Worm (Caenorhabditis elegans) whole organism, early embryonic: Measurements from ENCODE around the gene T28C12.15.
A peak's percentile ranks its signal among the peaks of the same experiment; 100 is the strongest.

Experiments
- B0310.2 ChIP-seq: sonication (generic microtip); optimal IDR thresholded peaks from 2 replicates; lab custom pipeline; 2016; ENCODE audit warnings: mild to moderate bottlenecking, missing genetic modification characterization, missing compliant biosample characterization
- F13C5.2 ChIP-seq: sonication (generic microtip); optimal IDR thresholded peaks from 2 replicates; lab custom pipeline; 2017; ENCODE audit warnings: mild to moderate bottlenecking, missing genetic modification characterization, inconsistent platforms, missing compliant biosample characterization
- aly-1 ChIP-seq: sonication (generic microtip); optimal IDR thresholded peaks from 2 replicates; lab custom pipeline; 2016; ENCODE audit warnings: missing genetic modification characterization, missing compliant biosample characterization
- ama-1 ChIP-seq: fragments of 150-350 bp; optimal IDR thresholded peaks from 2 replicates; lab custom pipeline; 2014
- ceh-13 ChIP-seq: fragments of 200-800 bp; sonication (Bioruptor generic); optimal IDR thresholded peaks from 2 replicates; lab custom pipeline; 2018; ENCODE audit warnings: mild to moderate bottlenecking, missing genetic modification characterization, missing compliant biosample characterization
- ceh-36 ChIP-seq: sonication (generic microtip); optimal IDR thresholded peaks from 2 replicates; lab custom pipeline; 2016; ENCODE audit warnings: missing genetic modification characterization, inconsistent platforms, missing compliant biosample characterization
- ets-7 ChIP-seq: sonication (generic microtip); optimal IDR thresholded peaks from 2 replicates; lab custom pipeline; 2016; ENCODE audit warnings: missing genotype, missing genetic modification characterization, missing compliant biosample characterization
- flt-1 ChIP-seq: fragments of 200-800 bp; sonication (Bioruptor generic); IDR thresholded peaks from 2 replicates; pipeline ENCODE4 v1.3.6; 2022; ENCODE audit warnings: missing genetic modification characterization, missing compliant biosample characterization
- hmbx-1 ChIP-seq: sonication (generic microtip); optimal IDR thresholded peaks from 2 replicates; lab custom pipeline; 2016; ENCODE audit warnings: mild to moderate bottlenecking, missing genetic modification characterization, missing compliant biosample characterization
- hmg-4 ChIP-seq: fragments of 200-800 bp; sonication (Bioruptor generic); optimal IDR thresholded peaks from 2 replicates; lab custom pipeline; 2018; ENCODE audit warnings: mild to moderate bottlenecking, missing genetic modification characterization, missing compliant biosample characterization
- hnd-1 ChIP-seq: sonication (generic microtip); optimal IDR thresholded peaks from 2 replicates; lab custom pipeline; 2016; ENCODE audit warnings: missing genetic modification characterization, missing compliant biosample characterization
- pes-1 ChIP-seq: fragments of 200-800 bp; sonication (Bioruptor generic); IDR thresholded peaks from 2 replicates; pipeline ENCODE4 v1.3.6; 2022; ENCODE audit warnings: missing genetic modification reagents, missing genetic modification characterization, missing compliant biosample characterization
- scrt-1 ChIP-seq: fragments of 200-800 bp; sonication (Bioruptor generic); IDR thresholded peaks from 2 replicates; pipeline ENCODE4 v1.3.6; 2022; ENCODE audit warnings: missing genetic modification characterization, missing compliant biosample characterization
- sea-1 ChIP-seq: fragments of 200-800 bp; sonication (Bioruptor generic); conservative IDR thresholded peaks from 2 replicates; pipeline ENCODE4 v1.3.6; 2022; ENCODE audit warnings: missing genetic modification characterization, missing compliant biosample characterization
- tbx-11 ChIP-seq: fragments of 200-800 bp; sonication (Bioruptor generic); IDR thresholded peaks from 2 replicates; pipeline ENCODE4 v1.3.6; 2022; ENCODE audit warnings: missing genetic modification characterization, missing compliant biosample characterization
- tbx-37 ChIP-seq: fragments of 200-800 bp; sonication (Bioruptor generic); conservative IDR thresholded peaks from 2 replicates; pipeline ENCODE4 v1.3.6; 2022; ENCODE audit warnings: missing genetic modification reagents, missing genetic modification characterization, missing compliant biosample characterization
- tra-4 ChIP-seq: sonication (generic microtip); optimal IDR thresholded peaks from 2 replicates; lab custom pipeline; 2017; ENCODE audit warnings: missing genetic modification characterization, missing compliant biosample characterization

The T28C12.15 gene

DNA sequence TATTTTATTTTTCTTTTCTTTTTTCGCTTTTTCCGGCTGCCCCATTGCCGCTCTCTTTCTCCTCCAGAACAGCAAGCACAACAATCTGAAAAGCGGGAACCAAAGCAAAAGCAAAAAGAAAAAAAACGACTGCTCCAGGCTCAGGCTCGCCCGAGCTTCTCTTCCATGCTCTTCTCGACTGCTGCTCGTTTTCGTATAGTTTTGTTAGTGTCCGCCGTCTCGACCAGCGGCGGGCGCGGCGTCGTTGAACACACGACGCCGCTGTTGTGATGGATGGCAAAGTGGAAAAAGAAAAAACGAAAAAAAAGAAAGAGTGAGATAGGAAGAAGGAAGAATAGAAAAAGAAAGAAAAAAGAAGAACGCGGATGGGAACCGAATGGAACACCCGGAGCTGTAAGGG is 28.5 kb upstream of the T28C12.15 start:
- no peak for TF ChIP-seq tbx-37 (GFP tag; lab: Robert Waterston, UW)
- no peak for TF ChIP-seq ama-1 (lab: Kevin White, UChicago)
- TF ChIP-seq hnd-1 = no peak
- no peak for TF ChIP-seq aly-1 (tag; lab: Kevin White, UChicago)
- no peak for TF ChIP-seq pes-1 (GFP tag; lab: Robert Waterston, UW)
- TF ChIP-seq hmg-4 (GFP tag; lab: Kevin White, UChicago) = no peak
- no peak for TF ChIP-seq hmbx-1
- no peak for TF ChIP-seq F13C5.2
- TF ChIP-seq tbx-11 (GFP tag; lab: Robert Waterston, UW) = no peak
- no peak for TF ChIP-seq ets-7 (tag; lab: Kevin White, UChicago)

DNA sequence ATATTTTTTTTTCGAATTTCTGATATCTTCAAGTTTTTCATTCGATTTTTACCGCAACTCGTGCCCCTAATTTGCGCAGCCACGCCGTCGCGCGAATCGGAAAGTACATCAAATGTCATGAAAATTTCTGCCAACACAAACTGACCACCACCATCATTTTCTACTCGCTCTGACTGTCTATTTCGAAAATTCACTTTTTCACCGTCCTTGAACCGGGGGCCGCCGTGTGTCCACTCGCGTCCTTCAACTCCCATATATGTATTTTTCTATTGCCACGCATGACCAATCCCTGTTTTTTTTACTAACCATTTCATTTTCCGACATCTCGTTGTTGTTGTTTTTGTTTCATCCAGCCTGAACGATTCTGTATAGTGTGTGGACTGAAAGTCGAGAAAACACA is 28.0 kb upstream of the T28C12.15 start:
- TF ChIP-seq hmg-4 (GFP tag; lab: Kevin White, UChicago) (no peak), B0310.2 (tag; lab: Kevin White, UChicago) (no peak), pes-1 (GFP tag; lab: Robert Waterston, UW) (no peak), aly-1 (tag; lab: Kevin White, UChicago) (no peak), tra-4 (no peak), sea-1 (GFP tag; lab: Robert Waterston, UW) (no peak), scrt-1 (GFP tag; lab: Robert Waterston, UW) (no peak), flt-1 (GFP tag; lab: Robert Waterston, UW) (no peak), ets-7 (tag; lab: Kevin White, UChicago) (no peak), hnd-1 (no peak), ceh-13 (no peak), F13C5.2 (no peak), ama-1 (lab: Kevin White, UChicago) (no peak), tbx-37 (GFP tag; lab: Robert Waterston, UW) (no peak), hmbx-1 (no peak)

DNA sequence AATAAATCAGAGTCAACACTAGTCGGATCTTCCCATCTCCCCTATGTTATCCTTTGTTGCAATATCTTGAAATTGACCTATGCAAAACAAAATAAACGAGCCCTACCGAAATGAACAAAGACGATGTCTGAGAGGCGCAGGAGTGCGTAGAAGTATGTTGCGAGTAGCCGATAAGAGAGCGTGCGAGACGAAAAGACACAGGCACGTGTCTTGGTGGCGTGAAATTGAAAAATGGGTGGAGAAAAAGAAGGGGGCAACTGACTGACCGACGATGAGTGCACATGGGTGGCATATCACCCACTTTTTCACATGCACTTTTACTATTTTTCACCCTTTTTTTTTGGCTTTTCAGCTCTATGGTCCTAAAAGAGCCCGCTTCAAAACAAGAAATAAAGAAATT is 26.6 kb upstream of the T28C12.15 start:
- TF ChIP-seq aly-1 (tag; lab: Kevin White, UChicago) (no peak), sea-1 (GFP tag; lab: Robert Waterston, UW) (no peak), flt-1 (GFP tag; lab: Robert Waterston, UW) (no peak), ets-7 (tag; lab: Kevin White, UChicago) (no peak), B0310.2 (tag; lab: Kevin White, UChicago) (no peak), hmbx-1 (no peak), F13C5.2 (no peak), tra-4 (no peak), scrt-1 (GFP tag; lab: Robert Waterston, UW) (no peak), hnd-1 (no peak), hmg-4 (GFP tag; lab: Kevin White, UChicago) (no peak), pes-1 (GFP tag; lab: Robert Waterston, UW) (no peak)

DNA sequence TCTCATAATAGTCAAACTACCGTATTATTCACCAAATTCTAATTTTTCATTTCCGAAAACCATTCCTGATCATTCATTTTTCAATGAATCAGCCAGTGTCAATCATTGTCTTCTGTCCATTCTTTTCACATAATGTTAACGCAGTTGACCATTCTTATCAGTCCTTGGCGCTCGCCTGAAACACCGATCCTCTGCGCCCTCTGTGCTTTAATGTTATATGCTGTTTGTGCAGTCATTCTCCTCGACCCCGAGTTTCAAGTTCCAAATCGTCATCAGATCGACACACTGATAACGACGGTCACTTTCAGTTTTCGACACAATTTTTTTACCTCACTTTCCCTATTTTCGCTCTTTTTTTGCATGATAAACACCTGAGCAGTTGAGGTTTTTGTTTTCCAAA is 25.3 kb upstream of the T28C12.15 start:
- TF ChIP-seq pes-1 (GFP tag; lab: Robert Waterston, UW) (no peak), tbx-37 (GFP tag; lab: Robert Waterston, UW) (no peak), tra-4 (no peak), aly-1 (tag; lab: Kevin White, UChicago) (no peak), flt-1 (GFP tag; lab: Robert Waterston, UW) (no peak), hmg-4 (GFP tag; lab: Kevin White, UChicago) (no peak), hnd-1 (no peak), tbx-11 (GFP tag; lab: Robert Waterston, UW) (no peak), B0310.2 (tag; lab: Kevin White, UChicago) (no peak), ceh-13 (no peak), ceh-36 (no peak), scrt-1 (GFP tag; lab: Robert Waterston, UW) (no peak), ets-7 (tag; lab: Kevin White, UChicago) (no peak), ama-1 (lab: Kevin White, UChicago) (no peak), hmbx-1 (no peak), sea-1 (GFP tag; lab: Robert Waterston, UW) (no peak)

DNA sequence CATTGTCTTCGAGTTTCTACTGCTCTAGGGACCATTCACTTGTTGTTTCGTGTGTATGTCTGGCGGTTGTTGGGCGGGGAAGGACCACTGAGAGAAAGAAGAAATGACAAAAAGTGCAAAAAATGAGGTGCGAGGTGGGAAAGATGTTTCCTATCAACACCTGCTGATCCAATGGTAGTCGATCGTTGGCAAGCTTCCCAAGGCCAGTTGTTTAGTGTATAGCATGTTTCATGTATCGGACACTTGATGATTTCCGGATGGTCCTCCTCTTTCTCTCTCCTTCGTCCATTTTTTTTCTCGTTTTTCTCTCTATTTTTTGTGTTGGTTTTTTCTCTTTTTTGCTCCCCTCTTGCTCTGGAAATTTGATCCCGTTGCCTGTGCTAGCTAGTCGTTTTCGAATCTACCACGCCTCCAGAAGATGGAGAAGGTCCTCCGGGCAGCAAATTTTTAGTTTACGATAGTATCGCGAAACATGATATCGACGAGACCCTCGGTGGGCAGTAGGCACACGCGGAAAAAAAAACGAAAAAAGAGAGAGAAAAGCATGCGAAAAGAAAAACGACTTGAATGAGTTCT is 24.5 kb upstream of the T28C12.15 start:
- no peak for TF ChIP-seq flt-1 (GFP tag; lab: Robert Waterston, UW)
- no peak for TF ChIP-seq aly-1 (tag; lab: Kevin White, UChicago)
- TF ChIP-seq ets-7 (tag; lab: Kevin White, UChicago) = no peak
- no peak for TF ChIP-seq sea-1 (GFP tag; lab: Robert Waterston, UW)
- TF ChIP-seq pes-1 (GFP tag; lab: Robert Waterston, UW) = no peak
- no peak for TF ChIP-seq ceh-36
- TF ChIP-seq F13C5.2 = no peak

DNA sequence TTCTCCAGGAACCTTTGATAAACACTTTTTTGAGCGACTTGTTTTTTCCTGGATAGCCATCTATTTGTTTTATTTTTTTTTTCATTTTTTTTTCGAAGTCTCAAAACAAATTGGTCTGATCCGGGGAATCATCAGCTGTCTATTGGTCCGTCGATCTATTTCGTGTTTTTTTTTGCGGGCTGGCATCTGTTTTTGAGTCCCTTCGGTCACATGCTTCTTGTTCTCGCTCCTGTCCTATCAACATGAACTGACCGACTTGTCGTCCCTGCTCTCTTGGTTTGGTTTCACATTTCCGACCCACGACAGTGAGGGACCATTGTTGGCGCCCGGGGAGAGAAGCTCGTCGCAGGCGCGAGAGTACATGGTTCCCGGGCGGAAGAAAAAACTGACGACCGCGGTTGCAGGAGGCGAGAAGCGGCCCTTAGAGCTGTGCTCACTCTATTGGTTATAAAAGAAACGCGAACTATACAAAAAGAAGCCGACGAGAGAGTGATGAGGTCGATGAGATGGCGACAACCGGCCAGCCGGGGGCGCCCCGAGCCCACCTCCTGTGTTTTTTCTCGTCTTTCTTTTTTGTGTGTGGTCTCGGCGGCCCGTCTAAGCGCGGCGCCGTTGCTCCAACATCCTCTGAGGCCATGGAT is 23.1 kb upstream of the T28C12.15 start:
- TF ChIP-seq ets-7 (tag; lab: Kevin White, UChicago) (no peak), aly-1 (tag; lab: Kevin White, UChicago) (peak; percentile 20)

DNA sequence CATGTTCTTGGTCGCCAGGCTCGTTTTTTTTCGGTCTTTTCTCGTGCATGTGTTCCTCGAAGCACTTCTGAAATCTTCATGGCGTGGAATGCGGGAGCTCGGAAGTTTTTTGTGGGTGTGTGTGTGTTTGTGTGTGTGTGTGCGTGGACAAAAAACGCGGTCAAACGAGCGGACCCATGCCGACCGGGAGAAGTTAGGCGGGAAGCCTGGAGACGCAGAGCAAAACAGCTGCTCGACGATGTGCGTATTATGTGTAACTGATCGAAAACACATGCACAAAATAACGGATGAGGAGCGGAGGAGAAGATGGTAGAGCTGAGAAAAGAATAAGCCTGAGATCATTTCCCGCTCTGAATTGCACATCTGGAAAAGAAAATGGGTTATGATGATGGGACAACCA is 20.9 kb upstream of the T28C12.15 start:
- TF ChIP-seq B0310.2 (tag; lab: Kevin White, UChicago) = no peak
- TF ChIP-seq hmbx-1 = no peak
- TF ChIP-seq F13C5.2 = no peak
- TF ChIP-seq hnd-1 = no peak
- no peak for TF ChIP-seq ets-7 (tag; lab: Kevin White, UChicago)

DNA sequence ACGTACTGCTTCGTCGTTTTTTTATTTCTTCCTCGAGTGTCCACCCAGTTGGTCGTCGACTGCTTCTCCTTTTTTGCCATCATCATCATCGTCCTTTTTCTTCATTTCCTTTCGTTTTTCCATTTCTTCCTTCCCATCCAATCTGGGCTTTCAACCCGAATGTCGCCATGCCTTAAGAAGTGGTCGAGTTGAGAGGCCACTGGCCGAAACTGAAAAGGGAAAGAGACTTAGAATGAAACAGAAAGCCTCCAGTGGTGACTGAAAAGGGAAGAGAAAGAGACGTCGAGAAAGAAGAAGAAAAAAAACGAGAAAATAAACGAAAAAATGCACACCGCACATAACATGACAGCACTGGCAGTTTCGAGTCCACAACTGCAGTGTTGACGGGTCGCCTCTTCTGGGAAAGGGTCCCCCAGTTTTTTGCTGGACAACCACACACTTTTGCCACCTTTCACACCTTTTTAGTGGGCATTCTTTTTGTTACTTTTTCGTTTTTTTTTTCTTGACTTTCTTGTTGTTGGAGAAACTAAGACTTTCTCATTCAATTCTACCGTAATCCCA is 19.6 kb upstream of the T28C12.15 start:
- no peak for TF ChIP-seq B0310.2 (tag; lab: Kevin White, UChicago)
- TF ChIP-seq scrt-1 (GFP tag; lab: Robert Waterston, UW) = no peak
- TF ChIP-seq hmg-4 (GFP tag; lab: Kevin White, UChicago) = no peak
- no peak for TF ChIP-seq aly-1 (tag; lab: Kevin White, UChicago)
